Worm (Caenorhabditis elegans): ENCODE data around the gene cdr-3.
"Not testable (repeated sequence)": the region's sequence is repeated elsewhere in the genome, so short reads cannot be mapped to it uniquely, and the experiment has no call there.

DNA sequence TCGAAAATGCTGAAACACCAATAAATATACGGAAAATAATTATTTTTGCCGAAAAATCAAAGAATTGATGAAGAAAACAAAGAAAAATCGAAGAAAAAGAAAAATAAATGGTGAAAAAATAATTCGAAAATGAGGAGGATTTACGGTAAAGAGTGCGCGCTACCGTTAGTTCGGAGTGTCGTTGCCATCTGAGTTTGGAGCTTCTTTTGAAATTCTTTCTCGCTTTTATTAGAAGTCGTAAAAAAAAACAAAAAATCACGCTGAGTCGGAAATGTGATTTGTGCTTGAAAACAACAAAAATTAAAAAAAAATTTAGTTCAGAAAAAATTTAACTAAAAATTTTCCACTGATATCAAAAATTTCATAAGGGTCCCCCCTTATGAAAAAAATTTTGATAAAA, 42.9 kb downstream of the cdr-3 start, which contains the start of gene F23H12.10:
- TF ChIP-seq fkh-10 (GFP tag; optimal IDR thresholded peaks at IDR 0.05); skn-1 (tag; optimal IDR thresholded peaks at IDR 0.05); nhr-12 (tag; optimal IDR thresholded peaks at IDR 0.05); unc-62 (GFP tag; optimal IDR thresholded peaks at IDR 0.05); nhr-71 (tag; optimal IDR thresholded peaks at IDR 0.05); elt-3 (tag; optimal IDR thresholded peaks at IDR 0.05); lin-35 (GFP tag; optimal IDR thresholded peaks at IDR 0.05); rnt-1 (tag; optimal IDR thresholded peaks at IDR 0.05); egl-27 (tag; optimal IDR thresholded peaks at IDR 0.05); unc-130 (tag; optimal IDR thresholded peaks at IDR 0.05); zag-1 (tag; optimal IDR thresholded peaks at IDR 0.05); unc-30 (tag; optimal IDR thresholded peaks at IDR 0.05); dpl-1 (GFP tag; optimal IDR thresholded peaks at IDR 0.05); sox-4 (tag; optimal IDR thresholded peaks at IDR 0.05): not testable (repeated sequence)
